Fruit fly (Drosophila melanogaster): ENCODE results near the gene CG13318.

The CG13318 gene

DNA sequence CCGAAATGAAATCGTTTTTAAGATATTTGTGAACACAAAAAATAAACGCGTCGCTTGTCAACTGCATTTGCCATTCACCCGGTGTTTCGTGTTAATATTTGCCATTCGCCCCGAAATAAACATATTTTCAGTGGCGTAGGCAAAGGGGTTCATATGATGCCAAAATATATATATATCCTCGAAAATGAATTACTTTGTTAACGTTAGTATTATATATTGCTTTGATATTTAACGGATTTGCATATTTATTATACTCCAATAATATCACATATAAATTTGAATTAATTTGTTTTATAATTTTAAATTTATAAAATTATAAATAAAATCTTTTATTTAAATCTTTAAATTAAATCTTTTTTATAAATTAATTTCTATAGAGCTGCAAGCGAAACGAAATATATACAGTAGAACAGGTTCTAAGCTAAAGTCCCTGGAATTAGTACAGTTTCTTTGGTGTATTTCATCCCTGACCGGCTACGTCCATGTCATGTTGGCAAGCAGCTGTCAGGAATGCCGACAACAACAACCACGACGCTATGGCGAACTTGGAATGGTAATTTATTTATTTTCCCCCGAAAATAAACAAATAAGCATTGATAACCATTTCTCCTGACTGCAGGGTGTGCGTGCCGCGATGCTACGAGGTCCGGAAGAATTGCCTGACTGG is 40.8 kb downstream of the CG13318 start, which contains the start of the genes M1BP and CG8202:
M1BP (minus strand) TSS at position 102 of the 667 bp plus-strand sequence.
CG8202 (plus strand) TSS at position 495 of the 667 bp plus-strand sequence.
- TF ChIP-seq CG17801 (GFP tag; optimal IDR thresholded peaks at IDR 0.05; ENCODE audit: partially characterized antibody), result peak; percentile 83

DNA sequence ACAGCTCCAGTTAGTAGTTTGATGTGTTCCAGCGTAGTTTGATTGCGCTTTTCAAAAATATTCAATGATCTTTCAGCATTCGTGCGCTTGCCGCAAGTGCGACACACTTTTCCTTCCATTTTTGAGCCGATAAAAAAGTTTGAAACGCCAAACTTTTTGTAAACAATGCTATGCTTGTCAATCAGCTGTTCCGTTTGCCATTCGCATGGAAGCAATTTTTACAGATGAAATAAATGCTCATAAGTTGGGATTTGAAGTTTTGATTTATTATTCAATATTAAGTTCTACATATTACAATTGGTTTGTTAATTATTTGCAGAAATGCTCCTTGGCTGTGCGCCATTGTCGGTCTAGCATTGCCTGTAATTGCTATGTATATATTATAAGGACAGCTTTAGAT is 42.9 kb downstream of the CG13318 start, which contains the start of gene ranshi:
ranshi (minus strand) TSS at position 152 of the 400 bp plus-strand sequence.
- no peak for TF ChIP-seq CG17801 (GFP tag; optimal IDR thresholded peaks at IDR 0.05; ENCODE audit: partially characterized antibody)

DNA sequence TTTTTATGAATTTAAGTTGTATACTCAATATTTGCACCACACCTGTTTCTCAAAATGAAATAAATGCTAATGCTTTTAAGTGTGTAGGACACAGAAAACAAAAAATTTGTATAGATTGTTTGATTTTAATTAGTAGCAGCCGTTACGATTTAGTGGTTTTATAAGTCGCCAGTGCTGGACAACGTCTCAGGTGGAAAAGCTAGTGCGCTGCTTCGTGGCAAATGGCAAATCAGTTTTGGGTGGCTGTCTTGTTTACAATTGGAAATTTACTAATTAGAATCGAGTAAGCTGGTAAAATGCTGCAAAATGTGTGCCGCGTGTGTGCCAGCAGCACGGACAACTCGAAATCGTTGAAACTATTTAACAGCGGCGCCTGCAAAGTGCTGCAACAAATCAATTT is 45.9 kb downstream of the CG13318 start, which contains the start of gene CG8159:
CG8159 (plus strand) TSS at position 223 of the 400 bp plus-strand sequence.
- no peak for TF ChIP-seq CG17801 (GFP tag; optimal IDR thresholded peaks at IDR 0.05; ENCODE audit: partially characterized antibody)

DNA sequence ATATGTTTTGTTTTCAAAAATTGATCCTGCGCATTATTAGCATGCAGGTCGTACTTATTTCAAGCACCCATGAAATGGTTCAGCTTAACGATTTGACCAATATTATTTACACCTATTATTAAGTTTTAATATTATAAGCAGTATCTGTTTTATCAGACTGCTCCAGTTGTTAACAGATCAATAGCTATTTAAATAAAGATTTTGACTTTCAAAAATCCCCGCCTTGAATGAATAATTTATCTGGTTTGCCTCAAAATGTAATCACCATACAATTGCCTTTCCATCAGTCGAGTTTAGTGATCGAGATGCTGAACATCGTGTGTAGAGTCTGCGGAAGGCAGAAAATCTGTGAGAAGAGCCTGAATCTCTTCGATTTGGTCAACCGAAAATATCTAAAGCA is 47.3 kb downstream of the CG13318 start, which contains the start of gene ouib:
ouib (plus strand) TSS at position 301 of the 400 bp plus-strand sequence.
- no peak for TF ChIP-seq CG17801 (GFP tag; optimal IDR thresholded peaks at IDR 0.05; ENCODE audit: partially characterized antibody)

DNA sequence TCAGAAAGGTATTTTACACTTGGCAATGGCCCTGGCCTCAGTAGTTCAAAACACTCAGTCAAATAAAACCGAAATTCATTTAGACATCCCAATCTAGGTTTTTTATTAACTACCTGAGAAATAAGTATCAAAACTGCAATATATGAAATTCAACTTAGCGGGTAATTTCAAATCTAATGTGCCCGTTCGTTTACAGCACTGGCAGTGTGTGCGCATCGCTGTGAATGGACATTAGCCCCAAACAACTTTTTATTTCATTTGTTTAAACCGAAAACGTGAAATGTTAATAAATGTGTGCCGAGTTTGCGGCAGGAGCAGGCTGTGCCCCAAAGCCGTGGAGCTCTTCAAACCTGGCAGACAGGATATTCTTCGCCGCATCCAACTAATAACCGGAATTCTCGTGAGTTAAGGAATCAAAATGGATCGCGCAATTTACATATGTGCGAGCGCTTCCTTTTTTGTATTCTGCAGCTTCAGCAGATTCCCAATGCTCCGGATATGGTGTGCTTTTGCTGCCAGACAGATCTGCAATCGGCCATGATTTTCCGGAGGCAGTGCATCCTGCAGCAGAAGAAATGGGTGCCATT is 49.4 kb downstream of the CG13318 start, which contains the start of gene nom:
nom (plus strand) TSS at position 213 of the 587 bp plus-strand sequence.
- no peak for TF ChIP-seq CG17801 (GFP tag; optimal IDR thresholded peaks at IDR 0.05; ENCODE audit: partially characterized antibody)

All from ovary, adult (tissue).